Worm (Caenorhabditis elegans) whole organism, L2 larva: ENCODE results near the gene str-116.

ENCODE experiments used
- C34F6.9 ChIP-seq: fragments of 150-350 bp; optimal IDR thresholded peaks from 2 replicates; lab custom pipeline; 2014; ENCODE audit warnings: missing biosample characterization, missing genetic modification characterization
- F13H6.1 ChIP-seq: sonication (generic microtip); optimal IDR thresholded peaks from 2 replicates; lab custom pipeline; 2016; ENCODE audit warnings: missing genetic modification characterization, missing compliant biosample characterization
- R02D3.7 ChIP-seq: fragments of 150-350 bp; optimal IDR thresholded peaks from 2 replicates; lab custom pipeline; 2014; ENCODE audit warnings: missing biosample characterization, missing genetic modification characterization
- Y55F3AM.14 ChIP-seq: fragments of 200-800 bp; sonication (Bioruptor generic); optimal IDR thresholded peaks from 2 replicates; lab custom pipeline; 2018; ENCODE audit warnings: mild to moderate bottlenecking, missing genetic modification characterization, missing compliant biosample characterization
- ZK546.5 ChIP-seq: sonication (generic microtip); optimal IDR thresholded peaks from 2 replicates; lab custom pipeline; 2017; ENCODE audit warnings: missing biosample characterization, missing genetic modification characterization
- aly-2 ChIP-seq: fragments of 150-350 bp; optimal IDR thresholded peaks from 2 replicates; lab custom pipeline; 2014; ENCODE audit warnings: missing biosample characterization, missing genetic modification characterization
- blmp-1 ChIP-seq: sonication (generic microtip); optimal IDR thresholded peaks from 2 replicates; lab custom pipeline; 2017; ENCODE audit warnings: missing genetic modification characterization, mild to moderate bottlenecking, missing compliant biosample characterization, antibody characterized with exemption, moderate library complexity; ENCODE audit not compliant: insufficient read depth
- ceh-16 ChIP-seq: fragments of 150-350 bp; optimal IDR thresholded peaks from 2 replicates; lab custom pipeline; 2014; ENCODE audit warnings: missing biosample characterization, missing genetic modification characterization
- ceh-82 ChIP-seq: fragments of 150-350 bp; optimal IDR thresholded peaks from 2 replicates; lab custom pipeline; 2014; ENCODE audit warnings: missing biosample characterization, missing genetic modification characterization
- dmd-4 ChIP-seq: sonication (generic microtip); optimal IDR thresholded peaks from 2 replicates; lab custom pipeline; 2017; ENCODE audit warnings: missing biosample characterization, missing genetic modification characterization
- elt-1 ChIP-seq: fragments of 150-350 bp; optimal IDR thresholded peaks from 2 replicates; lab custom pipeline; 2014; ENCODE audit warnings: missing biosample characterization, missing genetic modification characterization
- elt-3 ChIP-seq: sonication (generic microtip); optimal IDR thresholded peaks from 2 replicates; lab custom pipeline; 2017; ENCODE audit warnings: missing biosample characterization, missing genetic modification characterization
- fos-1 ChIP-seq: fragments of 150-350 bp; optimal IDR thresholded peaks from 2 replicates; lab custom pipeline; 2014; ENCODE audit warnings: missing biosample characterization, missing genetic modification characterization
- lin-13 ChIP-seq: fragments of 150-350 bp; optimal IDR thresholded peaks from 2 replicates; lab custom pipeline; 2014; ENCODE audit warnings: missing biosample characterization, missing genetic modification reagents, missing genetic modification characterization
- lsy-2 ChIP-seq, 2 experiments: fragments of 150-350 bp in 1 of 2; sonication (generic microtip) in 1 of 2; optimal IDR thresholded peaks; 2 replicates each; lab custom pipeline; 2014 to 2017; ENCODE audit warnings: missing biosample characterization in 2 of 2, missing genetic modification characterization in 2 of 2
- mab-5 ChIP-seq: fragments of 150-350 bp; optimal IDR thresholded peaks from 2 replicates; lab custom pipeline; 2014; ENCODE audit warnings: missing biosample characterization, missing genetic modification characterization
- mbf-1 ChIP-seq: sonication (generic microtip); optimal IDR thresholded peaks from 2 replicates; lab custom pipeline; 2017; ENCODE audit warnings: missing biosample characterization, missing genetic modification characterization
- mdl-1 ChIP-seq, 2 experiments: fragments of 150-350 bp in 1 of 2; sonication (generic microtip) in 1 of 2; optimal IDR thresholded peaks; 2 replicates each; lab custom pipeline; 2017; ENCODE audit warnings: missing biosample characterization in 2 of 2, missing genetic modification characterization in 2 of 2
- nhr-10 ChIP-seq: sonication (generic microtip); optimal IDR thresholded peaks from 2 replicates; lab custom pipeline; 2017; ENCODE audit warnings: missing biosample characterization, missing genetic modification characterization
- nhr-11 ChIP-seq: fragments of 150-350 bp; optimal IDR thresholded peaks from 2 replicates; lab custom pipeline; 2014; ENCODE audit warnings: missing biosample characterization, missing genetic modification characterization
- nhr-12 ChIP-seq: fragments of 150-350 bp; optimal IDR thresholded peaks from 2 replicates; lab custom pipeline; 2014; ENCODE audit warnings: missing biosample characterization, missing genetic modification characterization
- nhr-21 ChIP-seq: fragments of 150-350 bp; optimal IDR thresholded peaks from 2 replicates; lab custom pipeline; 2014; ENCODE audit warnings: missing biosample characterization, missing genetic modification characterization
- nhr-25 ChIP-seq: fragments of 150-350 bp; sonication (generic microtip); optimal IDR thresholded peaks from 3 replicates; lab custom pipeline; 2014; ENCODE audit warnings: missing biosample characterization, missing genetic modification characterization
- nhr-77 ChIP-seq: fragments of 150-350 bp; optimal IDR thresholded peaks from 2 replicates; lab custom pipeline; 2014; ENCODE audit warnings: missing biosample characterization, missing genetic modification characterization
- peb-1 ChIP-seq: fragments of 150-350 bp; optimal IDR thresholded peaks from 2 replicates; lab custom pipeline; 2014; ENCODE audit warnings: missing biosample characterization, missing genetic modification characterization
- skn-1 ChIP-seq: sonication (generic microtip); optimal IDR thresholded peaks from 2 replicates; lab custom pipeline; 2017; ENCODE audit warnings: missing biosample characterization, missing genetic modification characterization
- sma-3 ChIP-seq: sonication (generic microtip); optimal IDR thresholded peaks from 2 replicates; lab custom pipeline; 2016; ENCODE audit warnings: missing genetic modification reagents, missing genetic modification characterization, missing compliant biosample characterization
- snpc-4 ChIP-seq: fragments of 150-350 bp; optimal IDR thresholded peaks from 2 replicates; lab custom pipeline; 2014; ENCODE audit warnings: missing biosample characterization, missing genetic modification characterization
- unc-62 ChIP-seq: fragments of 150-350 bp; optimal IDR thresholded peaks from 2 replicates; lab custom pipeline; 2014; ENCODE audit warnings: missing biosample characterization, missing genetic modification reagents, missing genetic modification characterization
- zag-1 ChIP-seq: fragments of 150-350 bp; optimal IDR thresholded peaks from 2 replicates; lab custom pipeline; 2014; ENCODE audit warnings: missing biosample characterization, missing genetic modification characterization
- ztf-1 ChIP-seq: fragments of 200-800 bp; sonication (Bioruptor generic); conservative IDR thresholded peaks from 2 replicates; pipeline ENCODE4 v1.3.6; 2022; ENCODE audit warnings: missing genetic modification characterization, missing compliant biosample characterization
- ztf-4 ChIP-seq: fragments of 150-350 bp; optimal IDR thresholded peaks from 2 replicates; lab custom pipeline; 2014; ENCODE audit warnings: missing biosample characterization, missing genetic modification characterization

The str-116 gene

ce11 chrV:11250735-11251134 is 16.0 kb upstream of the str-116 start, which contains the start of gene T19B10.12:
T19B10.12 (plus strand) TSS chrV:11251035.
- TF ChIP-seq dmd-4 (no peak), ztf-4 (no peak), unc-62 (GFP tag; lab: Kevin White, UChicago) (no peak), lin-13 (GFP tag; lab: Kevin White, UChicago) (no peak), nhr-12 (no peak), peb-1 (no peak), lsy-2 (tag; optimal IDR thresholded peaks at IDR 0.05; lab: Kevin White, UChicago) (no peak), blmp-1 (tag; lab: Kevin White, UChicago) (no peak), Y55F3AM.14 (GFP tag; lab: Kevin White, UChicago) (no peak), nhr-11 (tag; lab: Kevin White, UChicago) (no peak)

ce11 chrV:11251798-11252197 is 15.0 kb upstream of the str-116 start:
- TF ChIP-seq zag-1 (tag; lab: Kevin White, UChicago) (no peak), fos-1 (tag; lab: Kevin White, UChicago) (no peak), F13H6.1 (tag; lab: Kevin White, UChicago) (no peak)

- TF ChIP-seq ceh-16 (no peak), elt-1 (tag; lab: Kevin White, UChicago) (no peak), nhr-21 (tag; lab: Kevin White, UChicago) (no peak), aly-2 (tag; lab: Kevin White, UChicago) (no peak), C34F6.9 (tag; lab: Kevin White, UChicago) (no peak), sma-3 (GFP tag; lab: Kevin White, UChicago) (no peak), ZK546.5 (no peak), zag-1 (tag; lab: Kevin White, UChicago) (no peak), lsy-2 (tag; optimal IDR thresholded peaks at IDR 0.05; lab: Kevin White, UChicago) (no peak), nhr-77 (tag; lab: Kevin White, UChicago) (no peak), skn-1 (tag; lab: Kevin White, UChicago) (no peak), blmp-1 (tag; lab: Kevin White, UChicago) (no peak)
- TF ChIP-seq, all 48 proteins: peak for 0
Observed at ce11 chrV:11252429-11252828, 14.4 kb upstream of the str-116 start, which contains the start of gene srsx-33. srsx-33 (minus strand) TSS chrV:11252529.

- TF ChIP-seq unc-62 (GFP tag; lab: Kevin White, UChicago) (no peak), snpc-4 (tag; lab: Kevin White, UChicago) (no peak), ztf-4 (no peak), F13H6.1 (tag; lab: Kevin White, UChicago) (no peak), mab-5 (tag; lab: Kevin White, UChicago) (no peak), nhr-77 (tag; lab: Kevin White, UChicago) (no peak), skn-1 (tag; lab: Kevin White, UChicago) (no peak)
Observed at ce11 chrV:11254980-11255379, 11.8 kb upstream of the str-116 start, which contains the start of gene srsx-31. srsx-31 (minus strand) TSS chrV:11255080.

ce11 chrV:11258896-11259295 is 7.9 kb upstream of the str-116 start, which contains the start of gene lgc-36:
lgc-36 (minus strand) TSS chrV:11258996.
- TF ChIP-seq mbf-1 (tag; lab: Kevin White, UChicago), result no peak
- TF ChIP-seq Y55F3AM.14 (GFP tag; lab: Kevin White, UChicago), result no peak
- TF ChIP-seq mab-5 (tag; lab: Kevin White, UChicago), result no peak
- no peak for TF ChIP-seq peb-1
- TF ChIP-seq dmd-4, result no peak
- TF ChIP-seq F13H6.1 (tag; lab: Kevin White, UChicago), result no peak
- TF ChIP-seq ceh-82 (tag; lab: Kevin White, UChicago), result no peak
- TF ChIP-seq sma-3 (GFP tag; lab: Kevin White, UChicago), result no peak
- no peak for TF ChIP-seq lin-13 (GFP tag; lab: Kevin White, UChicago)
- TF ChIP-seq fos-1 (tag; lab: Kevin White, UChicago), result no peak
- no peak for TF ChIP-seq nhr-77 (tag; lab: Kevin White, UChicago)
- TF ChIP-seq lsy-2 (tag; optimal IDR thresholded peaks at IDR 0.05; lab: Kevin White, UChicago), result no peak
- no peak for TF ChIP-seq R02D3.7 (tag; lab: Kevin White, UChicago)
- TF ChIP-seq ztf-4, result no peak
- no peak for TF ChIP-seq nhr-25
- no peak for TF ChIP-seq nhr-10 (tag; lab: Kevin White, UChicago)
- no peak for TF ChIP-seq ztf-1
- TF ChIP-seq C34F6.9 (tag; lab: Kevin White, UChicago), result no peak
- TF ChIP-seq elt-3 (tag; lab: Kevin White, UChicago), result no peak
- no peak for TF ChIP-seq mdl-1 (tag; optimal IDR thresholded peaks at IDR 0.05; lab: Kevin White, UChicago)
